Worm (Caenorhabditis elegans) whole organism, midembryonic: ENCODE data around the gene chdh-1.

Experiments used
- T22C8.4 ChIP-seq: fragments of 200-800 bp; sonication (Bioruptor generic); IDR thresholded peaks from 2 replicates; pipeline ENCODE4 v1.3.6; 2022; ENCODE audit warnings: missing genetic modification characterization, missing compliant biosample characterization
- cog-1 ChIP-seq: sonication (generic microtip); optimal IDR thresholded peaks from 2 replicates; lab custom pipeline; 2016; ENCODE audit warnings: missing genetic modification characterization, missing compliant biosample characterization
- flt-1 ChIP-seq: fragments of 200-800 bp; sonication (Bioruptor generic); IDR thresholded peaks from 2 replicates; pipeline ENCODE4 v1.3.6; 2022; ENCODE audit warnings: missing genetic modification characterization, missing compliant biosample characterization
- klf-2 ChIP-seq: fragments of 200-800 bp; sonication (Bioruptor generic); conservative IDR thresholded peaks from 2 replicates; pipeline ENCODE4 v1.3.6; 2022; ENCODE audit warnings: missing genetic modification reagents, missing genetic modification characterization, missing compliant biosample characterization
- med-1 ChIP-seq: sonication (generic microtip); optimal IDR thresholded peaks from 2 replicates; lab custom pipeline; 2017; ENCODE audit warnings: missing genetic modification characterization, mild to moderate bottlenecking, missing compliant biosample characterization, antibody characterized with exemption, missing genetic modification reagents; ENCODE audit not compliant: insufficient read depth
- tab-1 ChIP-seq: fragments of 200-800 bp; sonication (Bioruptor generic); IDR thresholded peaks from 2 replicates; pipeline ENCODE4 v1.3.6; 2022; ENCODE audit warnings: missing genetic modification characterization, missing compliant biosample characterization
- ztf-23 ChIP-seq: fragments of 200-800 bp; sonication (Bioruptor generic); IDR thresholded peaks from 2 replicates; pipeline ENCODE4 v1.3.6; 2022; ENCODE audit warnings: missing genetic modification reagents, missing genetic modification characterization, missing compliant biosample characterization
- ztf-29 ChIP-seq: fragments of 200-800 bp; sonication (Bioruptor generic); IDR thresholded peaks from 2 replicates; pipeline ENCODE4 v1.3.6; 2022; ENCODE audit warnings: missing genetic modification reagents, missing genetic modification characterization, missing compliant biosample characterization

DNA sequence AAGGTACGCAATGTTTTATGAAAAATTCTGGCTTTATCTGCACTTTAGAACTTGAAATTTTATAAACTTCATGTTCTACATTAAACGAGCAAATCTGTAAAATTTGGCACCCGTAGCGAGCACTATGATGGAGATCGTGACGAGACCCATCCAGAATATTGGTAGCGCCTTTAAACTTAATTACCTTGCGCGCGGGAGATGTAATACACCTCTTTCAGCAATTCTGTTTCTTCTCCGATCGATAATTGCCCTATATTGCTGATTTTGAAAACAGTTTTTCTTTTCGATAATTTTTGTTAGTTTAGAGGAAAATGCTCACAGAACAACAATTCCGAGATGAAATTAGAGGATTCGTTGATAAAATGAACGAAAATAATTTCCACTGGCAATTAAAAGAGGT lies 39.9 kb downstream of the chdh-1 start, which contains the start of gene atg-10:
- TF ChIP-seq klf-2 (GFP tag; lab: Robert Waterston, UW) (no peak), T22C8.4 (GFP tag; lab: Robert Waterston, UW) (no peak), med-1 (no peak), flt-1 (GFP tag; lab: Robert Waterston, UW) (no peak), ztf-29 (GFP tag; lab: Robert Waterston, UW) (no peak), cog-1 (tag; lab: Kevin White, UChicago) (no peak), tab-1 (no peak), ztf-23 (GFP tag; lab: Robert Waterston, UW) (no peak)
